Worm (Caenorhabditis elegans) whole organism, young adult: Measurements from ENCODE around the gene elmd-1.
A peak's percentile ranks its signal among the peaks of the same experiment; 100 is the strongest.

ENCODE experiments used
- B0035.1 ChIP-seq: sonication (generic microtip); optimal IDR thresholded peaks from 2 replicates; lab custom pipeline; 2016; ENCODE audit warnings: missing genetic modification characterization, mild to moderate bottlenecking, missing compliant biosample characterization, missing genotype, missing genetic modification reagents
- B0261.1 ChIP-seq: sonication (generic microtip); optimal IDR thresholded peaks from 2 replicates; lab custom pipeline; 2016; ENCODE audit warnings: mild to moderate bottlenecking, missing genetic modification characterization, moderate library complexity, missing compliant biosample characterization
- C06A6.2 ChIP-seq: fragments of 200-800 bp; sonication (Bioruptor generic); conservative IDR thresholded peaks from 2 replicates; pipeline ENCODE4 v1.3.6; 2022; ENCODE audit warnings: missing genetic modification characterization, missing compliant biosample characterization
- C17E4.6 ChIP-seq: fragments of 200-800 bp; sonication (Bioruptor generic); IDR thresholded peaks from 2 replicates; pipeline ENCODE4 v1.3.6; 2022; ENCODE audit warnings: missing genetic modification reagents, missing genetic modification characterization, missing compliant biosample characterization
- D2030.7 ChIP-seq: fragments of 200-800 bp; sonication (Bioruptor generic); IDR thresholded peaks from 2 replicates; pipeline ENCODE4 v1.3.6; 2022; ENCODE audit warnings: missing genetic modification reagents, missing genetic modification characterization, missing compliant biosample characterization
- F22D6.2 ChIP-seq: sonication (generic microtip); optimal IDR thresholded peaks from 2 replicates; lab custom pipeline; 2016; ENCODE audit warnings: mild to moderate bottlenecking, missing genetic modification characterization, missing compliant biosample characterization
- F57A8.1 ChIP-seq: fragments of 200-800 bp; sonication (Bioruptor generic); optimal IDR thresholded peaks from 2 replicates; lab custom pipeline; 2018; ENCODE audit warnings: mild to moderate bottlenecking, missing genetic modification characterization, moderate library complexity, missing compliant biosample characterization
- T07F8.4 ChIP-seq: sonication (generic microtip); optimal IDR thresholded peaks from 2 replicates; lab custom pipeline; 2016; ENCODE audit warnings: mild to moderate bottlenecking, missing genetic modification characterization, moderate library complexity, missing compliant biosample characterization
- T26A5.8 ChIP-seq: sonication (generic microtip); optimal IDR thresholded peaks from 2 replicates; lab custom pipeline; 2016; ENCODE audit warnings: missing genetic modification characterization, missing compliant biosample characterization
- Y53F4B.3 ChIP-seq: fragments of 200-800 bp; sonication (Bioruptor generic); IDR thresholded peaks from 2 replicates; pipeline ENCODE4 v1.3.6; 2022; ENCODE audit warnings: missing genetic modification reagents, missing genetic modification characterization, missing compliant biosample characterization
- Y67H2A.10 ChIP-seq: fragments of 200-800 bp; sonication (Bioruptor generic); conservative IDR thresholded peaks from 2 replicates; pipeline ENCODE4 v1.3.6; 2022; ENCODE audit warnings: missing genetic modification reagents, missing genetic modification characterization, missing compliant biosample characterization
- Y79H2A.3 ChIP-seq: fragments of 200-800 bp; sonication (Bioruptor generic); conservative IDR thresholded peaks from 2 replicates; pipeline ENCODE4 v1.3.6; 2022; ENCODE audit warnings: missing genetic modification reagents, missing genetic modification characterization, missing compliant biosample characterization
- Y95B8A.8 ChIP-seq: fragments of 200-800 bp; sonication (Bioruptor generic); IDR thresholded peaks from 2 replicates; pipeline ENCODE4 v1.3.6; 2022; ENCODE audit warnings: missing genetic modification reagents, missing genetic modification characterization, missing compliant biosample characterization
- ama-1 ChIP-seq, 3 experiments: fragments of 150-350 bp in 1 of 3; sonication (generic microtip) in 2 of 3; optimal IDR thresholded peaks; 2 replicates each; lab custom pipeline; 2014 to 2018; ENCODE audit warnings: missing biosample characterization in 2 of 3, missing genetic modification characterization in 2 of 3, missing genetic modification reagents in 2 of 3
- atf-7 ChIP-seq: sonication (generic microtip); optimal IDR thresholded peaks from 2 replicates; lab custom pipeline; 2017; ENCODE audit warnings: mild to moderate bottlenecking, missing genetic modification characterization, missing compliant biosample characterization
- athp-1 ChIP-seq: sonication (generic microtip); optimal IDR thresholded peaks from 2 replicates; lab custom pipeline; 2017; ENCODE audit warnings: mild to moderate bottlenecking, missing genetic modification characterization, missing compliant biosample characterization
- ccch-3 ChIP-seq: fragments of 200-800 bp; sonication (Bioruptor generic); optimal IDR thresholded peaks from 2 replicates; lab custom pipeline; 2018; ENCODE audit warnings: mild to moderate bottlenecking, missing genetic modification characterization, missing compliant biosample characterization
- cebp-1 ChIP-seq, 2 experiments: fragments of 200-800 bp in 1 of 2; sonication (Bioruptor generic) in 1 of 2; sonication (generic microtip) in 1 of 2; IDR thresholded peaks in 1 of 2; optimal IDR thresholded peaks in 1 of 2; 2 replicates each; pipeline versions ENCODE4 v1.3.6 to Lab custom; 2017 to 2022; ENCODE audit warnings: missing compliant biosample characterization in 2 of 2, missing genetic modification characterization in 2 of 2, mild to moderate bottlenecking in 1 of 2, missing genetic modification reagents in 1 of 2, moderate library complexity in 1 of 2
- cebp-2 ChIP-seq: fragments of 200-800 bp; sonication (Bioruptor generic); IDR thresholded peaks from 2 replicates; pipeline ENCODE4 v1.3.6; 2022; ENCODE audit warnings: missing genetic modification characterization, missing compliant biosample characterization
- ceh-40 ChIP-seq: fragments of 200-800 bp; sonication (Bioruptor generic); IDR thresholded peaks from 2 replicates; pipeline ENCODE4 v1.3.6; 2022; ENCODE audit warnings: missing genetic modification characterization, missing compliant biosample characterization
- chd-7 ChIP-seq: sonication (generic microtip); optimal IDR thresholded peaks from 2 replicates; lab custom pipeline; 2016; ENCODE audit warnings: mild to moderate bottlenecking, missing genetic modification characterization, moderate library complexity, missing compliant biosample characterization
- dox-1 ChIP-seq: fragments of 200-800 bp; sonication (Bioruptor generic); IDR thresholded peaks from 2 replicates; pipeline ENCODE4 v1.3.6; 2022; ENCODE audit warnings: missing genetic modification reagents, missing genetic modification characterization, missing compliant biosample characterization
- efl-1 ChIP-seq: fragments of 150-350 bp; optimal IDR thresholded peaks from 2 replicates; lab custom pipeline; 2014; ENCODE audit warnings: missing biosample characterization, missing genetic modification reagents, missing genetic modification characterization
- egrh-3 ChIP-seq: fragments of 200-800 bp; sonication (Bioruptor generic); IDR thresholded peaks from 2 replicates; pipeline ENCODE4 v1.3.6; 2022; ENCODE audit warnings: missing genetic modification reagents, missing genetic modification characterization, missing compliant biosample characterization
- gei-17 ChIP-seq: fragments of 200-800 bp; sonication (Bioruptor generic); optimal IDR thresholded peaks from 2 replicates; lab custom pipeline; 2018; ENCODE audit warnings: mild to moderate bottlenecking, missing genetic modification characterization, missing compliant biosample characterization
- him-1 ChIP-seq: sonication (generic microtip); optimal IDR thresholded peaks from 2 replicates; lab custom pipeline; 2016; ENCODE audit warnings: missing genotype, missing genetic modification reagents, missing genetic modification characterization, missing compliant biosample characterization
- hlh-26 ChIP-seq: fragments of 200-800 bp; sonication (Bioruptor generic); conservative IDR thresholded peaks from 2 replicates; pipeline ENCODE4 v1.3.6; 2022; ENCODE audit warnings: missing genetic modification reagents, missing genetic modification characterization, missing compliant biosample characterization
- hmg-20 ChIP-seq: fragments of 200-800 bp; sonication (Bioruptor generic); IDR thresholded peaks from 2 replicates; pipeline ENCODE4 v1.3.6; 2022; ENCODE audit warnings: missing genetic modification reagents, missing genetic modification characterization, missing compliant biosample characterization
- hrde-1 ChIP-seq: sonication (generic microtip); optimal IDR thresholded peaks from 2 replicates; lab custom pipeline; 2016; ENCODE audit warnings: missing genetic modification characterization, mild to moderate bottlenecking, missing compliant biosample characterization, moderate library complexity, missing genotype, missing genetic modification reagents, borderline replicate concordance
- let-526 ChIP-seq: fragments of 200-800 bp; sonication (Bioruptor generic); IDR thresholded peaks from 2 replicates; pipeline ENCODE4 v1.3.6; 2022; ENCODE audit warnings: missing genetic modification reagents, missing genetic modification characterization, missing compliant biosample characterization
- lin-26 ChIP-seq: fragments of 200-800 bp; sonication (Bioruptor generic); IDR thresholded peaks from 2 replicates; pipeline ENCODE4 v1.3.6; 2022; ENCODE audit warnings: missing genetic modification reagents, missing genetic modification characterization, missing compliant biosample characterization
- lir-1 ChIP-seq: fragments of 200-800 bp; sonication (Bioruptor generic); conservative IDR thresholded peaks from 2 replicates; pipeline ENCODE4 v1.3.6; 2022; ENCODE audit warnings: missing genetic modification reagents, missing genetic modification characterization, missing compliant biosample characterization
- lsl-1 ChIP-seq: fragments of 200-800 bp; sonication (Bioruptor generic); optimal IDR thresholded peaks from 2 replicates; lab custom pipeline; 2018; ENCODE audit warnings: mild to moderate bottlenecking, missing genetic modification characterization, moderate library complexity, missing compliant biosample characterization
- lsy-27 ChIP-seq: sonication (generic microtip); optimal IDR thresholded peaks from 2 replicates; lab custom pipeline; 2017; ENCODE audit warnings: missing genetic modification characterization, mild to moderate bottlenecking, missing compliant biosample characterization, antibody characterized with exemption, missing genotype, borderline replicate concordance; ENCODE audit not compliant: insufficient read depth
- mcd-1 ChIP-seq: fragments of 200-800 bp; sonication (Bioruptor generic); IDR thresholded peaks from 2 replicates; pipeline ENCODE4 v1.3.6; 2022; ENCODE audit warnings: missing genetic modification reagents, missing genetic modification characterization, missing compliant biosample characterization
- mxl-1 ChIP-seq: sonication (generic microtip); optimal IDR thresholded peaks from 2 replicates; lab custom pipeline; 2016; ENCODE audit warnings: missing genetic modification characterization, missing compliant biosample characterization
- nfya-1 ChIP-seq: sonication (generic microtip); optimal IDR thresholded peaks from 2 replicates; lab custom pipeline; 2017; ENCODE audit warnings: antibody characterized with exemption, missing compliant biosample characterization, missing genetic modification characterization, borderline replicate concordance; ENCODE audit not compliant: insufficient read depth
- nfya-2 ChIP-seq: fragments of 200-800 bp; sonication (Bioruptor generic); IDR thresholded peaks from 2 replicates; pipeline ENCODE4 v1.3.6; 2022; ENCODE audit warnings: missing genetic modification reagents, missing genetic modification characterization, missing compliant biosample characterization
- rec-8 ChIP-seq, 2 experiments: sonication (generic microtip); optimal IDR thresholded peaks; 2 replicates each; lab custom pipeline; 2016; ENCODE audit warnings: mild to moderate bottlenecking in 2 of 2, missing genetic modification characterization in 2 of 2, missing genetic modification reagents in 2 of 2, missing genotype in 2 of 2, missing biosample characterization in 1 of 2, missing compliant biosample characterization in 1 of 2, moderate library complexity in 1 of 2
- sdz-38 ChIP-seq: sonication (generic microtip); optimal IDR thresholded peaks from 2 replicates; lab custom pipeline; 2016; ENCODE audit warnings: missing genotype, missing genetic modification characterization, missing compliant biosample characterization
- sptf-2 ChIP-seq: fragments of 200-800 bp; sonication (Bioruptor generic); optimal IDR thresholded peaks from 2 replicates; lab custom pipeline; 2018; ENCODE audit warnings: mild to moderate bottlenecking, missing genetic modification characterization, missing compliant biosample characterization
- tbp1 ChIP-seq: fragments of 200-800 bp; sonication (Bioruptor generic); optimal IDR thresholded peaks from 2 replicates; lab custom pipeline; 2018; ENCODE audit warnings: mild to moderate bottlenecking, missing genetic modification characterization, missing compliant biosample characterization
- unc-130 ChIP-seq: sonication (generic microtip); optimal IDR thresholded peaks from 2 replicates; lab custom pipeline; 2016; ENCODE audit warnings: missing genetic modification reagents, missing genetic modification characterization, missing compliant biosample characterization
- zfh-2 ChIP-seq: fragments of 200-800 bp; sonication (Bioruptor generic); conservative IDR thresholded peaks from 2 replicates; pipeline ENCODE4 v1.3.6; 2022; ENCODE audit warnings: missing genetic modification reagents, missing genetic modification characterization, missing compliant biosample characterization
- ztf-22 ChIP-seq: fragments of 200-800 bp; sonication (Bioruptor generic); optimal IDR thresholded peaks from 2 replicates; lab custom pipeline; 2018; ENCODE audit warnings: mild to moderate bottlenecking, missing genetic modification characterization, moderate library complexity, missing compliant biosample characterization
- ztf-25 ChIP-seq: fragments of 200-800 bp; sonication (Bioruptor generic); IDR thresholded peaks from 2 replicates; pipeline ENCODE4 v1.3.6; 2022; ENCODE audit warnings: missing genetic modification reagents, missing genetic modification characterization, missing compliant biosample characterization
- ztf-28 ChIP-seq: fragments of 200-800 bp; sonication (Bioruptor generic); IDR thresholded peaks from 2 replicates; pipeline ENCODE4 v1.3.6; 2022; ENCODE audit warnings: missing genetic modification reagents, missing genetic modification characterization, missing compliant biosample characterization
- ztf-3 ChIP-seq: fragments of 200-800 bp; sonication (Bioruptor generic); optimal IDR thresholded peaks from 2 replicates; lab custom pipeline; 2018; ENCODE audit warnings: mild to moderate bottlenecking, missing genetic modification characterization, missing compliant biosample characterization

Gene elmd-1

ce11 chrIII:3426741-3427140, 37.0 kb downstream of the elmd-1 start (continued):
- TF ChIP-seq T26A5.8, result no peak
- no peak for TF ChIP-seq F57A8.1 (GFP tag; lab: Kevin White, UChicago)
- TF ChIP-seq nfya-2 (GFP tag; lab: Robert Waterston, UW), result no peak
- peak; percentile 88 for TF ChIP-seq lin-26
- TF ChIP-seq unc-130, result no peak
- no peak for TF ChIP-seq ztf-22 (GFP tag; lab: Kevin White, UChicago)
- TF ChIP-seq efl-1 (GFP tag; lab: Kevin White, UChicago), result no peak
- TF ChIP-seq egrh-3, result peak; percentile 64; the same call in 1 of the 2 replicates
- TF ChIP-seq Y67H2A.10 (GFP tag; lab: Robert Waterston, UW), result no peak
- TF ChIP-seq B0035.1 (tag; lab: Kevin White, UChicago), result no peak
- TF ChIP-seq gei-17 (GFP tag; lab: Kevin White, UChicago), result no peak
- no peak for TF ChIP-seq hlh-26 (GFP tag; lab: Robert Waterston, UW)
- TF ChIP-seq Y79H2A.3 (GFP tag; lab: Robert Waterston, UW), result no peak
- peak; percentile 64 for TF ChIP-seq mcd-1
- TF ChIP-seq cebp-1 (GFP tag; IDR thresholded peaks at IDR 0.05; lab: Robert Waterston, UW), result no peak
- peak; percentile 10 for TF ChIP-seq cebp-1 (tag; optimal IDR thresholded peaks at IDR 0.05; lab: Kevin White, UChicago)
- no peak for TF ChIP-seq lir-1 (GFP tag; lab: Robert Waterston, UW)
- 0 out of 2 replicates have a peak, but pooled peaks have one; percentile 37 for TF ChIP-seq ztf-25 (GFP tag; lab: Robert Waterston, UW)
- TF ChIP-seq tbp1, result peak; percentile 90
- peak; percentile 40 for TF ChIP-seq chd-7 (tag; lab: Kevin White, UChicago)
- TF ChIP-seq T07F8.4, result no peak
- TF ChIP-seq cebp-2 (GFP tag; lab: Robert Waterston, UW), result no peak
- peak; percentile 42 for TF ChIP-seq lsl-1
- no peak for TF ChIP-seq Y53F4B.3
- TF ChIP-seq Y95B8A.8 (GFP tag; lab: Robert Waterston, UW), result no peak
- TF ChIP-seq zfh-2 (GFP tag; lab: Robert Waterston, UW), result peak; percentile 75
- no peak for TF ChIP-seq athp-1
- no peak for TF ChIP-seq mxl-1 (tag; lab: Kevin White, UChicago)
- no peak for TF ChIP-seq C17E4.6 (GFP tag; lab: Robert Waterston, UW)
- no peak for TF ChIP-seq atf-7 (tag; lab: Kevin White, UChicago)
- TF ChIP-seq ztf-28, result no peak
- no peak for TF ChIP-seq sptf-2
- no peak for TF ChIP-seq nfya-1
- TF ChIP-seq ztf-3 (GFP tag; lab: Kevin White, UChicago), result no peak
- TF ChIP-seq him-1, result peak; percentile 22
- no peak for TF ChIP-seq F22D6.2 (tag; lab: Kevin White, UChicago)
- no peak for TF ChIP-seq ccch-3
- peak; percentile 71 for TF ChIP-seq B0261.1
- peak; percentile 2 for TF ChIP-seq hrde-1
- TF ChIP-seq lsy-27 (tag; lab: Kevin White, UChicago), result no peak
- no peak for TF ChIP-seq C06A6.2 (GFP tag; lab: Robert Waterston, UW)
- TF ChIP-seq D2030.7 (GFP tag; lab: Robert Waterston, UW), result no peak
- TF ChIP-seq hmg-20 (GFP tag; lab: Robert Waterston, UW), result peak; percentile 41; the same call in 1 of the 2 replicates
- TF ChIP-seq ama-1 (optimal IDR thresholded peaks at IDR 0.05; lab: Kevin White, UChicago), result no peak
- no peak for TF ChIP-seq ama-1 (GFP tag; optimal IDR thresholded peaks at IDR 0.05; lab: Kevin White, UChicago)
- TF ChIP-seq let-526, result no peak
- TF ChIP-seq rec-8 (tag; optimal IDR thresholded peaks at IDR 0.05; lab: Kevin White, UChicago), result no peak
- no peak for TF ChIP-seq ceh-40 (GFP tag; lab: Robert Waterston, UW)
- TF ChIP-seq dox-1 (GFP tag; lab: Robert Waterston, UW), result peak; percentile 74; the same call in 1 of the 2 replicates
- TF ChIP-seq sdz-38 (tag; lab: Kevin White, UChicago), result no peak
